Worm (Caenorhabditis elegans): ENCODE results near the gene ceh-48.
A peak's percentile ranks its signal among the peaks of the same experiment; 100 is the strongest.

Gene ceh-48

ce11 chrIV:6803294-6803693, 8.6 kb upstream of the ceh-48 start:
- TF ChIP-seq tbx-37 (GFP tag; conservative IDR thresholded peaks at IDR 0.05) (no peak), ama-1 (optimal IDR thresholded peaks at IDR 0.05) (no peak), aly-1 (tag; optimal IDR thresholded peaks at IDR 0.05) (no peak), tbx-11 (GFP tag; IDR thresholded peaks at IDR 0.05) (no peak), hmg-4 (GFP tag; optimal IDR thresholded peaks at IDR 0.05) (no peak), B0310.2 (tag; optimal IDR thresholded peaks at IDR 0.05) (no peak), tra-4 (tag; optimal IDR thresholded peaks at IDR 0.05) (no peak), flt-1 (GFP tag; IDR thresholded peaks at IDR 0.05) (no peak), ceh-13 (GFP tag; optimal IDR thresholded peaks at IDR 0.05) (no peak), ceh-36 (tag; optimal IDR thresholded peaks at IDR 0.05) (no peak), sea-1 (GFP tag; conservative IDR thresholded peaks at IDR 0.05) (no peak), F13C5.2 (tag; optimal IDR thresholded peaks at IDR 0.05) (no peak), ets-7 (tag; optimal IDR thresholded peaks at IDR 0.05) (no peak), hnd-1 (tag; optimal IDR thresholded peaks at IDR 0.05) (no peak), pes-1 (GFP tag; IDR thresholded peaks at IDR 0.05) (no peak), scrt-1 (GFP tag; IDR thresholded peaks at IDR 0.05) (no peak)

ce11 chrIV:6803805-6804344, 8.0 kb upstream of the ceh-48 start:
- TF ChIP-seq ceh-13 (GFP tag; optimal IDR thresholded peaks at IDR 0.05): no peak

- no peak for TF ChIP-seq B0310.2 (tag; optimal IDR thresholded peaks at IDR 0.05)
- TF ChIP-seq tbx-37 (GFP tag; conservative IDR thresholded peaks at IDR 0.05): no peak
- TF ChIP-seq flt-1 (GFP tag; IDR thresholded peaks at IDR 0.05): no peak
- no peak for TF ChIP-seq tra-4 (tag; optimal IDR thresholded peaks at IDR 0.05)
- TF ChIP-seq aly-1 (tag; optimal IDR thresholded peaks at IDR 0.05): no peak
- TF ChIP-seq hmbx-1 (tag; optimal IDR thresholded peaks at IDR 0.05): no peak
- TF ChIP-seq hnd-1 (tag; optimal IDR thresholded peaks at IDR 0.05): no peak
- no peak for TF ChIP-seq F13C5.2 (tag; optimal IDR thresholded peaks at IDR 0.05)
- TF ChIP-seq ceh-13 (GFP tag; optimal IDR thresholded peaks at IDR 0.05): no peak
- no peak for TF ChIP-seq pes-1 (GFP tag; IDR thresholded peaks at IDR 0.05)
- no peak for TF ChIP-seq hmg-4 (GFP tag; optimal IDR thresholded peaks at IDR 0.05)
- no peak for TF ChIP-seq scrt-1 (GFP tag; IDR thresholded peaks at IDR 0.05)
- TF ChIP-seq tbx-11 (GFP tag; IDR thresholded peaks at IDR 0.05): no peak
- TF ChIP-seq sea-1 (GFP tag; conservative IDR thresholded peaks at IDR 0.05): no peak
- TF ChIP-seq ama-1 (optimal IDR thresholded peaks at IDR 0.05): no peak
These were observed 7.1 kb upstream of the ceh-48 start, which contains the start of gene C17H12.37 for ce11 chrIV:6804815-6805214. Gene C17H12.37 (plus strand): TSS chrIV:6805115.

- TF ChIP-seq hmbx-1 (tag; optimal IDR thresholded peaks at IDR 0.05) (no peak), ceh-36 (tag; optimal IDR thresholded peaks at IDR 0.05) (no peak), aly-1 (tag; optimal IDR thresholded peaks at IDR 0.05) (no peak), hnd-1 (tag; optimal IDR thresholded peaks at IDR 0.05) (no peak), tbx-11 (GFP tag; IDR thresholded peaks at IDR 0.05) (no peak), flt-1 (GFP tag; IDR thresholded peaks at IDR 0.05) (no peak), pes-1 (GFP tag; IDR thresholded peaks at IDR 0.05) (no peak), tra-4 (tag; optimal IDR thresholded peaks at IDR 0.05) (no peak), ceh-13 (GFP tag; optimal IDR thresholded peaks at IDR 0.05) (no peak), ets-7 (tag; optimal IDR thresholded peaks at IDR 0.05) (no peak), B0310.2 (tag; optimal IDR thresholded peaks at IDR 0.05) (no peak), ama-1 (optimal IDR thresholded peaks at IDR 0.05) (no peak), F13C5.2 (tag; optimal IDR thresholded peaks at IDR 0.05) (no peak), sea-1 (GFP tag; conservative IDR thresholded peaks at IDR 0.05) (no peak), hmg-4 (GFP tag; optimal IDR thresholded peaks at IDR 0.05) (no peak), tbx-37 (GFP tag; conservative IDR thresholded peaks at IDR 0.05) (no peak), scrt-1 (GFP tag; IDR thresholded peaks at IDR 0.05) (no peak)
These were observed 5.3 kb upstream of the ceh-48 start, which contains the start of gene C17H12.10 for ce11 chrIV:6806475-6807063. Gene C17H12.10 (plus strand): TSS chrIV:6806799.

ce11 chrIV:6809756-6810155, 2.2 kb upstream of the ceh-48 start:
- TF ChIP-seq pes-1 (GFP tag; IDR thresholded peaks at IDR 0.05): no peak
- peak; percentile 37 for TF ChIP-seq F13C5.2 (tag; optimal IDR thresholded peaks at IDR 0.05)
- TF ChIP-seq sea-1 (GFP tag; conservative IDR thresholded peaks at IDR 0.05): no peak
- no peak for TF ChIP-seq ceh-36 (tag; optimal IDR thresholded peaks at IDR 0.05)

ce11 chrIV:6817554-6817953, 5.6 kb downstream of the ceh-48 start, which contains the start of gene C17H12.5:
Gene C17H12.5 (minus strand): TSS chrIV:6817654.
- TF ChIP-seq pes-1 (GFP tag; IDR thresholded peaks at IDR 0.05) (no peak), hnd-1 (tag; optimal IDR thresholded peaks at IDR 0.05) (no peak), ceh-13 (GFP tag; optimal IDR thresholded peaks at IDR 0.05) (no peak), tbx-11 (GFP tag; IDR thresholded peaks at IDR 0.05) (no peak), ceh-36 (tag; optimal IDR thresholded peaks at IDR 0.05) (no peak), B0310.2 (tag; optimal IDR thresholded peaks at IDR 0.05) (no peak), sea-1 (GFP tag; conservative IDR thresholded peaks at IDR 0.05) (no peak)

- TF ChIP-seq flt-1 (GFP tag; IDR thresholded peaks at IDR 0.05) (no peak), ets-7 (tag; optimal IDR thresholded peaks at IDR 0.05) (no peak), tbx-11 (GFP tag; IDR thresholded peaks at IDR 0.05) (no peak), ama-1 (optimal IDR thresholded peaks at IDR 0.05) (no peak), hmbx-1 (tag; optimal IDR thresholded peaks at IDR 0.05) (no peak), aly-1 (tag; optimal IDR thresholded peaks at IDR 0.05) (no peak), hnd-1 (tag; optimal IDR thresholded peaks at IDR 0.05) (no peak), B0310.2 (tag; optimal IDR thresholded peaks at IDR 0.05) (no peak), sea-1 (GFP tag; conservative IDR thresholded peaks at IDR 0.05) (no peak), pes-1 (GFP tag; IDR thresholded peaks at IDR 0.05) (no peak), tra-4 (tag; optimal IDR thresholded peaks at IDR 0.05) (no peak), F13C5.2 (tag; optimal IDR thresholded peaks at IDR 0.05) (no peak)
These were observed 6.5 kb downstream of the ceh-48 start, which contains the start of gene C17H12.8 for ce11 chrIV:6818369-6818768. Gene C17H12.8 (plus strand): TSS chrIV:6818703.
